Worm (Caenorhabditis elegans) whole organism, young adult: ENCODE measurements around the gene twk-3.

Experiments
- B0019.2 ChIP-seq: fragments of 200-800 bp; sonication (Bioruptor generic); conservative IDR thresholded peaks from 2 replicates; pipeline ENCODE4 v1.3.6; 2022; ENCODE audit warnings: missing genetic modification reagents, missing genetic modification characterization, missing compliant biosample characterization
- C17E4.6 ChIP-seq: fragments of 200-800 bp; sonication (Bioruptor generic); IDR thresholded peaks from 2 replicates; pipeline ENCODE4 v1.3.6; 2022; ENCODE audit warnings: missing genetic modification reagents, missing genetic modification characterization, missing compliant biosample characterization
- F10E7.11 ChIP-seq: sonication (generic microtip); optimal IDR thresholded peaks from 2 replicates; lab custom pipeline; 2017; ENCODE audit warnings: mild to moderate bottlenecking, missing genetic modification characterization, moderate library complexity, missing compliant biosample characterization
- F22D6.2 ChIP-seq: sonication (generic microtip); optimal IDR thresholded peaks from 2 replicates; lab custom pipeline; 2016; ENCODE audit warnings: mild to moderate bottlenecking, missing genetic modification characterization, missing compliant biosample characterization
- F37B4.10 ChIP-seq: fragments of 200-800 bp; sonication (Bioruptor generic); IDR thresholded peaks from 2 replicates; pipeline ENCODE4 v1.3.6; 2022; ENCODE audit warnings: missing genetic modification characterization, missing compliant biosample characterization
- T26A5.8 ChIP-seq: sonication (generic microtip); optimal IDR thresholded peaks from 2 replicates; lab custom pipeline; 2016; ENCODE audit warnings: missing genetic modification characterization, missing compliant biosample characterization
- akir-1 ChIP-seq: fragments of 200-800 bp; sonication (Bioruptor generic); optimal IDR thresholded peaks from 2 replicates; lab custom pipeline; 2018; ENCODE audit warnings: mild to moderate bottlenecking, missing genetic modification characterization, moderate library complexity, missing compliant biosample characterization
- ama-1 ChIP-seq, 3 experiments: fragments of 150-350 bp in 1 of 3; sonication (generic microtip) in 2 of 3; optimal IDR thresholded peaks; 2 replicates each; lab custom pipeline; 2014 to 2018; ENCODE audit warnings: missing biosample characterization in 2 of 3, missing genetic modification characterization in 2 of 3, missing genetic modification reagents in 2 of 3
- atf-7 ChIP-seq: sonication (generic microtip); optimal IDR thresholded peaks from 2 replicates; lab custom pipeline; 2017; ENCODE audit warnings: mild to moderate bottlenecking, missing genetic modification characterization, missing compliant biosample characterization
- attf-5 ChIP-seq: fragments of 200-800 bp; sonication (Bioruptor generic); optimal IDR thresholded peaks from 2 replicates; lab custom pipeline; 2018; ENCODE audit warnings: mild to moderate bottlenecking, missing genetic modification characterization, missing compliant biosample characterization
- bed-1 ChIP-seq: fragments of 200-800 bp; sonication (Bioruptor generic); IDR thresholded peaks from 2 replicates; pipeline ENCODE4 v1.3.6; 2022; ENCODE audit warnings: missing genetic modification reagents, missing genetic modification characterization, missing compliant biosample characterization
- cebp-1 ChIP-seq, 2 experiments: fragments of 200-800 bp in 1 of 2; sonication (Bioruptor generic) in 1 of 2; sonication (generic microtip) in 1 of 2; IDR thresholded peaks in 1 of 2; optimal IDR thresholded peaks in 1 of 2; 2 replicates each; pipeline versions ENCODE4 v1.3.6 to Lab custom; 2017 to 2022; ENCODE audit warnings: missing compliant biosample characterization in 2 of 2, missing genetic modification characterization in 2 of 2, mild to moderate bottlenecking in 1 of 2, missing genetic modification reagents in 1 of 2, moderate library complexity in 1 of 2
- ceh-100 ChIP-seq: fragments of 200-800 bp; sonication (Bioruptor generic); IDR thresholded peaks from 2 replicates; pipeline ENCODE4 v1.3.6; 2022; ENCODE audit warnings: missing genetic modification reagents, missing genetic modification characterization, missing compliant biosample characterization
- ceh-27 ChIP-seq: fragments of 200-800 bp; sonication (Bioruptor generic); optimal IDR thresholded peaks from 2 replicates; lab custom pipeline; 2018; ENCODE audit warnings: mild to moderate bottlenecking, missing genetic modification characterization, moderate library complexity, missing compliant biosample characterization
- ceh-40 ChIP-seq: fragments of 200-800 bp; sonication (Bioruptor generic); IDR thresholded peaks from 2 replicates; pipeline ENCODE4 v1.3.6; 2022; ENCODE audit warnings: missing genetic modification characterization, missing compliant biosample characterization
- ceh-79 ChIP-seq: sonication (generic microtip); optimal IDR thresholded peaks from 2 replicates; lab custom pipeline; 2017; ENCODE audit warnings: mild to moderate bottlenecking, missing genetic modification characterization, missing compliant biosample characterization
- ceh-91 ChIP-seq: fragments of 200-800 bp; sonication (Bioruptor generic); IDR thresholded peaks from 2 replicates; pipeline ENCODE4 v1.3.6; 2022; ENCODE audit warnings: missing genetic modification reagents, missing genetic modification characterization, missing compliant biosample characterization
- dox-1 ChIP-seq: fragments of 200-800 bp; sonication (Bioruptor generic); IDR thresholded peaks from 2 replicates; pipeline ENCODE4 v1.3.6; 2022; ENCODE audit warnings: missing genetic modification reagents, missing genetic modification characterization, missing compliant biosample characterization
- ets-4 ChIP-seq: fragments of 200-800 bp; sonication (Bioruptor generic); optimal IDR thresholded peaks from 2 replicates; lab custom pipeline; 2018; ENCODE audit warnings: mild to moderate bottlenecking, missing genetic modification characterization, missing compliant biosample characterization
- lag-1 ChIP-seq: fragments of 200-800 bp; sonication (Bioruptor generic); IDR thresholded peaks from 2 replicates; pipeline ENCODE4 v1.3.6; 2022; ENCODE audit warnings: missing genetic modification reagents, missing genetic modification characterization, missing compliant biosample characterization
- let-526 ChIP-seq: fragments of 200-800 bp; sonication (Bioruptor generic); IDR thresholded peaks from 2 replicates; pipeline ENCODE4 v1.3.6; 2022; ENCODE audit warnings: missing genetic modification reagents, missing genetic modification characterization, missing compliant biosample characterization
- lin-54 ChIP-seq: fragments of 200-800 bp; sonication (Bioruptor generic); optimal IDR thresholded peaks from 2 replicates; lab custom pipeline; 2018; ENCODE audit warnings: mild to moderate bottlenecking, missing genetic modification characterization, missing compliant biosample characterization
- lir-1 ChIP-seq: fragments of 200-800 bp; sonication (Bioruptor generic); conservative IDR thresholded peaks from 2 replicates; pipeline ENCODE4 v1.3.6; 2022; ENCODE audit warnings: missing genetic modification reagents, missing genetic modification characterization, missing compliant biosample characterization
- madf-3 ChIP-seq: fragments of 200-800 bp; sonication (Bioruptor generic); IDR thresholded peaks from 2 replicates; pipeline ENCODE4 v1.3.6; 2022; ENCODE audit warnings: missing genetic modification reagents, missing genetic modification characterization, missing compliant biosample characterization
- madf-8 ChIP-seq: fragments of 200-800 bp; sonication (Bioruptor generic); conservative IDR thresholded peaks from 2 replicates; pipeline ENCODE4 v1.3.6; 2022; ENCODE audit warnings: missing genetic modification reagents, missing genetic modification characterization, missing compliant biosample characterization
- mcd-1 ChIP-seq: fragments of 200-800 bp; sonication (Bioruptor generic); IDR thresholded peaks from 2 replicates; pipeline ENCODE4 v1.3.6; 2022; ENCODE audit warnings: missing genetic modification reagents, missing genetic modification characterization, missing compliant biosample characterization
- nhr-120 ChIP-seq: fragments of 200-800 bp; sonication (Bioruptor generic); IDR thresholded peaks from 2 replicates; pipeline ENCODE4 v1.3.6; 2022; ENCODE audit warnings: missing genetic modification characterization, missing compliant biosample characterization
- nhr-179 ChIP-seq: sonication (generic microtip); optimal IDR thresholded peaks from 2 replicates; lab custom pipeline; 2016; ENCODE audit warnings: mild to moderate bottlenecking, missing genetic modification characterization, missing compliant biosample characterization
- rec-8 ChIP-seq, 2 experiments: sonication (generic microtip); optimal IDR thresholded peaks; 2 replicates each; lab custom pipeline; 2016; ENCODE audit warnings: mild to moderate bottlenecking in 2 of 2, missing genetic modification characterization in 2 of 2, missing genetic modification reagents in 2 of 2, missing genotype in 2 of 2, missing biosample characterization in 1 of 2, missing compliant biosample characterization in 1 of 2, moderate library complexity in 1 of 2
- repo-1 ChIP-seq: sonication (generic microtip); optimal IDR thresholded peaks from 2 replicates; lab custom pipeline; 2017; ENCODE audit warnings: mild to moderate bottlenecking, missing genetic modification characterization, missing compliant biosample characterization
- sdz-38 ChIP-seq: sonication (generic microtip); optimal IDR thresholded peaks from 2 replicates; lab custom pipeline; 2016; ENCODE audit warnings: missing genotype, missing genetic modification characterization, missing compliant biosample characterization
- sea-2 ChIP-seq: fragments of 200-800 bp; sonication (Bioruptor generic); IDR thresholded peaks from 2 replicates; pipeline ENCODE4 v1.3.6; 2022; ENCODE audit warnings: missing genetic modification characterization, missing compliant biosample characterization
- snpc-3.4 ChIP-seq: sonication (generic microtip); optimal IDR thresholded peaks from 2 replicates; lab custom pipeline; 2017; ENCODE audit warnings: missing genetic modification characterization, mild to moderate bottlenecking, missing compliant biosample characterization, antibody characterized with exemption, moderate library complexity, missing genotype, missing genetic modification reagents
- sptf-2 ChIP-seq: fragments of 200-800 bp; sonication (Bioruptor generic); optimal IDR thresholded peaks from 2 replicates; lab custom pipeline; 2018; ENCODE audit warnings: mild to moderate bottlenecking, missing genetic modification characterization, missing compliant biosample characterization
- tlf-1 ChIP-seq: fragments of 200-800 bp; sonication (Bioruptor generic); optimal IDR thresholded peaks from 2 replicates; lab custom pipeline; 2018; ENCODE audit warnings: mild to moderate bottlenecking, missing genetic modification characterization, missing compliant biosample characterization
- unc-62 ChIP-seq: fragments of 150-350 bp; optimal IDR thresholded peaks from 2 replicates; lab custom pipeline; 2014; ENCODE audit warnings: missing biosample characterization, missing genetic modification reagents, missing genetic modification characterization
- ztf-26 ChIP-seq: sonication (generic microtip); optimal IDR thresholded peaks from 2 replicates; lab custom pipeline; 2017; ENCODE audit warnings: missing genetic modification characterization, missing compliant biosample characterization
- ztf-28 ChIP-seq: fragments of 200-800 bp; sonication (Bioruptor generic); IDR thresholded peaks from 2 replicates; pipeline ENCODE4 v1.3.6; 2022; ENCODE audit warnings: missing genetic modification reagents, missing genetic modification characterization, missing compliant biosample characterization

twk-3 gene

DNA sequence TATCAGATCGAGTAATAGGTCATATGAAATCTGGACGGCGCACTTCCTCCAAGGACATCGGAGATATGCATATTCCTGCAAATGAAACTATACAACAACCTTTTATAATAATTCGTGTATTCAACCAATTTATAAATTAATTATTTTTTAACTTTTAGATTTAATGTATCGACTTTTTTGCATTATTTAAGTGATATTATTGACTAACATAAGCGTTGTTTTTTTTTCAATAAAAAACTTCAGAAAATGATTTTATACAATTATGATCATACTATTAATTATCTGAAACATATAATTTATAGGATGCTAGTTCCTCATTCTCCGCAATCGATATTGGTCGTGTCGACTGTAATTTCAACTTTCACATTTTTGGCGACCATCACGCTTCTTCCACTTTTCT is 8.5 kb downstream of the twk-3 start, which contains the start of gene col-76 (continued):
- TF ChIP-seq let-526 (GFP tag; lab: Robert Waterston, UW) = no peak
- no peak for TF ChIP-seq F22D6.2
- TF ChIP-seq, all 124 proteins: peak for 0

DNA sequence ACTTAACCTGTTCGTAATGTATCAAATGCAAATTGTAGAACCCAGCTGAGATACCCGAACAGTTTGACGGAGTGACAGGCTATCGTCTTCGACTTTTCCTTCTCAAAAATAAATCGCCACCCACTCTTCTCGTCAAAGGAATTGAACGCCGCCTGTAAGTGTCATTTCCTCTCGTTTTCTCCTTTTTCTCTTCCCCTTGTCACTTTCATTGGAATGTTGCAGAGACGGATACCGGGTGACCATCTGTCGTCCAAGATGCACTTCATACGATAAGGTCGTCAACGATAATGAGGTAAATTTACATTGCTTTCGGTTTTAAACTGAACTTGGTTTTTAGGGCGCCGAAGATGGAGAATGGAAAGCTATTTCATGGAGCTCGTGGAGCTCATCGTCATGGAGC is 12.8 kb downstream of the twk-3 start:
- TF ChIP-seq mcd-1 = no peak

DNA sequence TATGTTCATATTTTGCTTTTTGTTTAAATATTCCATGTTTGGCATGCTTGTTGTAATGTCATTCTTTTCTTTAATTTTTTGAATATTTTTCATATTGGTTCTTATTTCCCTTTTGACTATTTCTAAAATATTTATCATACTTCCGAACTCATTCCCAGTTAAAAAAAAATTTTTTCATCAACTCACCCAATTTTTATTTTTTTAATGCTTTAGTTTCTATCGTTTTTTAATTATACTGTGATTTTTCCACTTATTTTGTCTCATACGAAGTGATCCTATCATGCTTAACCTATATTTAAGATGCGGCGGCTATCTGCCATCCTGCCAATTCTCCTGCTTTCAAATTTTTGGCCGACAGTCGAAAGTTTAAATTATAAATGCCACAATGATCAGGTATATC is 14.1 kb downstream of the twk-3 start, which contains the start of gene qua-1:
qua-1 (plus strand) TSS at position 301 of the 400 bp plus-strand sequence.
- no peak for TF ChIP-seq lir-1

DNA sequence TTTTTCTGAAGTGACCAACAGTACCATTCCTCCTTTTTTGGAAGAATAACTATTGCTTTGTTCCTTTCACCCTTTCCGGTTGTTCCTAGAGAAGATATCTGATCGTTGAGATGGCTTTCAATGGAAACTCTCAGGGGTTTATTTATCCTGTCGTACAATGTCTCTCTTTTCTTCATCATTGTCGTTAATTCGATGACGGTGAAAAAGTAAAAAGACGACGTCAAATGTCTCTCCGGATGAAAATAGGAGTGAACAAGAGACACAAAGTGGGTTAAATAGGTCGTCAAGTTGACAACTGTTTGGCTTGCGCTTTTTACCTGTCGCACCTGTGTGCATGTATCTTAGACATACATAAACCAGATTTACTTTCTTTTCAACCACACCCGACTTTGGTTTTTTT is 18.7 kb downstream of the twk-3 start:
- no peak for TF ChIP-seq repo-1
- TF ChIP-seq ama-1 (optimal IDR thresholded peaks at IDR 0.05; lab: Kevin White, UChicago) = no peak
- TF ChIP-seq ama-1 (GFP tag; optimal IDR thresholded peaks at IDR 0.05; lab: Kevin White, UChicago) = no peak
- TF ChIP-seq madf-3 (GFP tag; lab: Robert Waterston, UW) = no peak
- TF ChIP-seq sdz-38 (tag; lab: Kevin White, UChicago) = no peak
- no peak for TF ChIP-seq ztf-26 (tag; lab: Kevin White, UChicago)
- TF ChIP-seq F37B4.10 (GFP tag; lab: Robert Waterston, UW) = no peak
- TF ChIP-seq ceh-27 (GFP tag; lab: Kevin White, UChicago) = no peak
- TF ChIP-seq unc-62 = no peak
- TF ChIP-seq ceh-79 (tag; lab: Kevin White, UChicago) = no peak
- no peak for TF ChIP-seq attf-5 (GFP tag; lab: Kevin White, UChicago)
- no peak for TF ChIP-seq dox-1 (GFP tag; lab: Robert Waterston, UW)
- no peak for TF ChIP-seq bed-1 (GFP tag; lab: Robert Waterston, UW)
- no peak for TF ChIP-seq T26A5.8
- no peak for TF ChIP-seq snpc-3.4
- TF ChIP-seq F10E7.11 (tag; lab: Kevin White, UChicago) = no peak
- TF ChIP-seq ztf-28 (GFP tag; lab: Robert Waterston, UW) = no peak
- TF ChIP-seq, all 124 proteins: peak for 0

DNA sequence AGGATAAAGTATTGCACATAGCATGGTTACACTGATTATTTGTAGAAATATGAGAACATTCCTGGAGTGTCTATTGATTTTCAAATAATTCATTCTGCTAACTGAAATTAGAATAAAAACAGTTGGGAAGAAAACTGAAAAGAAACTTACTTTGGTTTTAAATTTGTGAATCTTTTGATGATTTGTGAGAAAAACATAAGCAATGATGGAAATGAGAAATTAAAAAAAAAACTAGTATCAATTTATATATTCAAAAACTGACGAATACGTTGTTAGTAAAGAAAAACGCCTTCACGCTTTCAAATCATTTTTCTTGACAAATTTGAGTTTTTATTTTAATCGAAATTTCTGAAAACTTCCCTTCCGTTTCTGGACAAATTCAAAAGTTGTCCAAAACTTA is 19.5 kb downstream of the twk-3 start, which contains the start of gene T05C12.9:
T05C12.9 (minus strand) TSS at position 101 of the 400 bp plus-strand sequence.
- no peak for TF ChIP-seq madf-8 (GFP tag; lab: Robert Waterston, UW)
- TF ChIP-seq akir-1 = no peak
- TF ChIP-seq sptf-2 (GFP tag; lab: Kevin White, UChicago) = no peak
- TF ChIP-seq sea-2 (GFP tag; lab: Robert Waterston, UW) = no peak

DNA sequence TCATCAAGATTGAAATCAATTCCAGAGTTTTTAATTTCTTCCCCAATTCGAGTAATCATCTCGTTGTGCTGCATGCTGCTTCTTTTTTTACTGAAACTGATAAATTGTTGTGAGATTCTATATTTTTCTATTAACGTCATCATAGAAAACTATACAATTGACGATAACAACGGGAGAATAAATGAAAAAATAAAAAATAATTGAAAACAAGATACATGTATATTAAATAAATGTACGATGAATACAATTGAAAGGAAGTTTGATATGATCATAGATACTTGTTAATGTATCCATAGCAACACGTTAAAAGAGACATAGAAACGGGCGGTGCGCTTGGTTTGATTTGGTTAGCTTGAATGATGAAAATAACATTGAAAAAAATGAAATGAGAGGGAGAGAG is 22.1 kb downstream of the twk-3 start, which contains the start of gene T05C12.8:
T05C12.8 (minus strand) TSS at position 101 of the 400 bp plus-strand sequence.
- TF ChIP-seq B0019.2 (GFP tag; lab: Robert Waterston, UW) (no peak), nhr-120 (GFP tag; lab: Robert Waterston, UW) (no peak), snpc-3.4 (no peak), C17E4.6 (GFP tag; lab: Robert Waterston, UW) (no peak), ceh-91 (no peak), atf-7 (tag; lab: Kevin White, UChicago) (no peak), ets-4 (GFP tag; lab: Kevin White, UChicago) (no peak), lin-54 (GFP tag; lab: Kevin White, UChicago) (no peak), cebp-1 (GFP tag; IDR thresholded peaks at IDR 0.05; lab: Robert Waterston, UW) (no peak), cebp-1 (tag; optimal IDR thresholded peaks at IDR 0.05; lab: Kevin White, UChicago) (no peak), ceh-40 (GFP tag; lab: Robert Waterston, UW) (no peak), attf-5 (GFP tag; lab: Kevin White, UChicago) (no peak), tlf-1 (GFP tag; lab: Kevin White, UChicago) (no peak), lag-1 (no peak), nhr-179 (tag; lab: Kevin White, UChicago) (no peak), rec-8 (tag; optimal IDR thresholded peaks at IDR 0.05; lab: Kevin White, UChicago) (no peak), sea-2 (GFP tag; lab: Robert Waterston, UW) (no peak), ceh-100 (GFP tag; lab: Robert Waterston, UW) (no peak)
